Fruit fly (Drosophila melanogaster) whole organism, embryonic: ENCODE measurements around the gene Pgant35A.

Experiments used
- Bteb2 ChIP-seq: fragments of 200-800 bp; sonication (Bioruptor generic); optimal IDR thresholded peaks from 2 replicates; lab custom pipeline; 2016; ENCODE audit warnings: missing biosample characterization, missing genetic modification characterization
- CG10565 ChIP-seq: fragments of 200-800 bp; sonication (Bioruptor generic); optimal IDR thresholded peaks from 3 replicates; lab custom pipeline; 2016; ENCODE audit warnings: missing biosample characterization, mild to moderate bottlenecking, missing genetic modification characterization
- CG11695 ChIP-seq: fragments of 200-800 bp; sonication (Bioruptor generic); IDR thresholded peaks from 3 replicates; pipeline ENCODE4 v1.3.6; 2022; ENCODE audit warnings: missing biosample characterization, missing genetic modification characterization
- CG11696 ChIP-seq: fragments of 200-800 bp; sonication (Bioruptor generic); IDR thresholded peaks from 2 replicates; pipeline ENCODE4 v1.3.6; 2022; ENCODE audit warnings: missing biosample characterization, missing genetic modification characterization
- CG12071 ChIP-seq: fragments of 200-800 bp; sonication (Bioruptor generic); optimal IDR thresholded peaks from 3 replicates; lab custom pipeline; 2018; ENCODE audit warnings: missing biosample characterization, mild to moderate bottlenecking, missing genetic modification characterization
- CG12769 ChIP-seq: fragments of 200-800 bp; sonication (Bioruptor generic); optimal IDR thresholded peaks from 2 replicates; lab custom pipeline; 2019; ENCODE audit warnings: missing biosample characterization, mild to moderate bottlenecking, missing genetic modification characterization, moderate library complexity
- CG13296 ChIP-seq: fragments of 200-800 bp; sonication (Bioruptor generic); optimal IDR thresholded peaks from 3 replicates; lab custom pipeline; 2018; ENCODE audit warnings: missing biosample characterization, mild to moderate bottlenecking, missing genetic modification characterization
- CG14014 ChIP-seq: fragments of 200-800 bp; sonication (Bioruptor generic); IDR thresholded peaks from 2 replicates; pipeline ENCODE4 v1.3.6; 2022; ENCODE audit warnings: missing biosample characterization, missing genetic modification characterization
- CG16779 ChIP-seq: fragments of 200-800 bp; sonication (Bioruptor generic); IDR thresholded peaks from 2 replicates; pipeline ENCODE4 v1.3.6; 2022; ENCODE audit warnings: missing biosample characterization, missing genetic modification characterization
- CG16815 ChIP-seq: fragments of 200-800 bp; sonication (Bioruptor generic); optimal IDR thresholded peaks from 3 replicates; lab custom pipeline; 2017; ENCODE audit warnings: missing biosample characterization, mild to moderate bottlenecking, missing genetic modification characterization
- CG17385 ChIP-seq: fragments of 200-800 bp; sonication (Bioruptor generic); optimal IDR thresholded peaks from 3 replicates; lab custom pipeline; 2018; ENCODE audit warnings: missing biosample characterization, mild to moderate bottlenecking, missing genetic modification characterization
- CG18599 ChIP-seq: fragments of 200-800 bp; sonication (Bioruptor generic); optimal IDR thresholded peaks from 3 replicates; lab custom pipeline; 2017; ENCODE audit warnings: missing biosample characterization, missing genetic modification characterization, mild to moderate bottlenecking, moderate library complexity, missing genetic modification reagents
- CG32532 ChIP-seq: fragments of 200-800 bp; sonication (Bioruptor generic); IDR thresholded peaks from 2 replicates; pipeline ENCODE4 v1.3.6; 2022; ENCODE audit warnings: missing biosample characterization, missing genetic modification characterization
- CG4360 ChIP-seq: fragments of 200-800 bp; sonication (Bioruptor generic); IDR thresholded peaks from 2 replicates; pipeline ENCODE4 v1.3.6; 2022; ENCODE audit warnings: missing biosample characterization, missing genetic modification characterization
- CG6791 ChIP-seq: fragments of 200-800 bp; sonication (Bioruptor generic); IDR thresholded peaks from 3 replicates; pipeline ENCODE4 v1.3.6; 2022; ENCODE audit warnings: missing biosample characterization, missing genetic modification characterization; ENCODE audit not compliant: partially characterized antibody
- CG7271 ChIP-seq: fragments of 200-800 bp; sonication (Bioruptor generic); optimal IDR thresholded peaks from 2 replicates; lab custom pipeline; 2018; ENCODE audit warnings: missing biosample characterization, mild to moderate bottlenecking, missing genetic modification characterization, moderate library complexity
- CG7839 ChIP-seq: fragments of 200-800 bp; sonication (Bioruptor generic); optimal IDR thresholded peaks from 3 replicates; lab custom pipeline; 2018; ENCODE audit warnings: missing biosample characterization, mild to moderate bottlenecking, missing genetic modification characterization, moderate library complexity
- CG7963 ChIP-seq: fragments of 200-800 bp; sonication (Bioruptor generic); IDR thresholded peaks from 3 replicates; pipeline ENCODE4 v1.3.6; 2022; ENCODE audit warnings: missing biosample characterization, missing genetic modification characterization; ENCODE audit not compliant: partially characterized antibody
- CG7987 ChIP-seq: fragments of 200-800 bp; sonication (Bioruptor generic); optimal IDR thresholded peaks from 2 replicates; lab custom pipeline; 2018; ENCODE audit warnings: missing biosample characterization, mild to moderate bottlenecking, missing genetic modification characterization, moderate library complexity
- CG8281 ChIP-seq: fragments of 200-800 bp; sonication (Bioruptor generic); optimal IDR thresholded peaks from 2 replicates; lab custom pipeline; 2018; ENCODE audit warnings: missing biosample characterization, mild to moderate bottlenecking, missing genetic modification characterization, moderate library complexity
- CG8290 ChIP-seq, 3 experiments: fragments of 200-800 bp; sonication (Bioruptor generic); optimal IDR thresholded peaks; 2 replicates each; lab custom pipeline; 2016 to 2019; ENCODE audit warnings: missing biosample characterization in 3 of 3, missing genetic modification characterization in 3 of 3, mild to moderate bottlenecking in 2 of 3, moderate library complexity in 1 of 3
- Chrac-16 ChIP-seq: fragments of 200-800 bp; sonication (Bioruptor generic); optimal IDR thresholded peaks from 3 replicates; lab custom pipeline; 2016; ENCODE audit warnings: missing biosample characterization, missing genetic modification characterization
- Deaf1 ChIP-seq: fragments of 200-800 bp; optimal IDR thresholded peaks from 3 replicates; lab custom pipeline; 2019; ENCODE audit warnings: missing biosample characterization, mild to moderate bottlenecking, missing genetic modification characterization, moderate library complexity
- HHEX ChIP-seq: fragments of 200-800 bp; sonication (Bioruptor generic); optimal IDR thresholded peaks from 3 replicates; lab custom pipeline; 2017; ENCODE audit warnings: missing biosample characterization, mild to moderate bottlenecking, missing genetic modification characterization, missing genetic modification reagents
- HLHmδ ChIP-seq: fragments of 200-800 bp; sonication (Bioruptor generic); optimal IDR thresholded peaks from 2 replicates; lab custom pipeline; 2018; ENCODE audit warnings: missing biosample characterization, mild to moderate bottlenecking, missing genetic modification characterization, moderate library complexity
- Hr39 ChIP-seq: fragments of >200 bp; optimal IDR thresholded peaks from 2 replicates; lab custom pipeline; 2017
- Hr78 ChIP-seq, 2 experiments: fragments of 200-800 bp in 1 of 2; fragments of >200 bp in 1 of 2; sonication (Bioruptor generic) in 1 of 2; optimal IDR thresholded peaks; 2 replicates each; lab custom pipeline; 2017 to 2019; ENCODE audit warnings: missing biosample characterization in 2 of 2, missing genetic modification characterization in 2 of 2, mild to moderate bottlenecking in 1 of 2, moderate library complexity in 1 of 2
- MTF-1 ChIP-seq: fragments of 200-800 bp; sonication (Bioruptor generic); optimal IDR thresholded peaks from 2 replicates; lab custom pipeline; 2018; ENCODE audit warnings: missing biosample characterization, mild to moderate bottlenecking, missing genetic modification characterization, borderline replicate concordance
- Mrtf ChIP-seq: fragments of 200-800 bp; sonication (Bioruptor generic); IDR thresholded peaks from 3 replicates; pipeline ENCODE4 v1.3.6; 2022; ENCODE audit warnings: missing biosample characterization, missing genetic modification characterization
- Oaz ChIP-seq: fragments of 200-800 bp; sonication (Bioruptor generic); IDR thresholded peaks from 2 replicates; pipeline ENCODE4 v1.3.6; 2022; ENCODE audit warnings: missing biosample characterization, missing genetic modification characterization
- Stat92E ChIP-seq, 3 experiments: fragments of >200 bp in 2 of 3; fragments of 200-800 bp in 1 of 3; sonication (Bioruptor generic) in 1 of 3; optimal IDR thresholded peaks; 2 replicates each; lab custom pipeline; 2017 to 2019; ENCODE audit warnings: missing biosample characterization in 3 of 3, missing genetic modification characterization in 3 of 3, mild to moderate bottlenecking in 1 of 3, moderate library complexity in 1 of 3
- bowl ChIP-seq: fragments of 200-800 bp; sonication (Bioruptor generic); IDR thresholded peaks from 2 replicates; pipeline ENCODE4 v1.3.6; 2022; ENCODE audit warnings: missing biosample characterization, missing genetic modification characterization
- crc ChIP-seq: fragments of 200-800 bp; sonication (Bioruptor generic); optimal IDR thresholded peaks from 2 replicates; lab custom pipeline; 2016; ENCODE audit warnings: missing biosample characterization, missing genetic modification characterization
- cwo ChIP-seq: fragments of 200-800 bp; sonication (Bioruptor generic); optimal IDR thresholded peaks from 3 replicates; lab custom pipeline; 2017; ENCODE audit warnings: missing biosample characterization, missing genetic modification characterization, mild to moderate bottlenecking, moderate library complexity, missing genetic modification reagents
- dimm ChIP-seq: fragments of 200-800 bp; sonication (Bioruptor generic); IDR thresholded peaks from 2 replicates; pipeline ENCODE4 v1.3.6; 2022; ENCODE audit warnings: missing biosample characterization, missing genetic modification characterization
- dm ChIP-seq: fragments of 200-800 bp; sonication (Bioruptor generic); optimal IDR thresholded peaks from 3 replicates; lab custom pipeline; 2016; ENCODE audit warnings: missing biosample characterization, missing genetic modification characterization
- dmrt99B ChIP-seq: fragments of 200-800 bp; sonication (Bioruptor generic); optimal IDR thresholded peaks from 2 replicates; lab custom pipeline; 2018; ENCODE audit warnings: missing biosample characterization, mild to moderate bottlenecking, missing genetic modification characterization, moderate library complexity
- en ChIP-seq: fragments of 200-800 bp; sonication (Bioruptor generic); optimal IDR thresholded peaks from 2 replicates; lab custom pipeline; 2016; ENCODE audit warnings: missing biosample characterization, missing genetic modification characterization
- gcm ChIP-seq: fragments of 200-800 bp; sonication (Bioruptor generic); optimal IDR thresholded peaks from 2 replicates; lab custom pipeline; 2019; ENCODE audit warnings: missing biosample characterization, mild to moderate bottlenecking, missing genetic modification characterization, moderate library complexity
- hb ChIP-seq: fragments of 200-800 bp; sonication (Bioruptor generic); IDR thresholded peaks from 3 replicates; pipeline ENCODE4 v1.3.6; 2022; ENCODE audit warnings: missing biosample characterization, missing genetic modification characterization; ENCODE audit not compliant: partially characterized antibody
- lmd ChIP-seq: fragments of 200-800 bp; sonication (Bioruptor generic); IDR thresholded peaks from 2 replicates; pipeline ENCODE4 v1.3.6; 2022; ENCODE audit warnings: missing biosample characterization, missing genetic modification characterization
- mirr ChIP-seq: fragments of 200-800 bp; sonication (Bioruptor generic); optimal IDR thresholded peaks from 3 replicates; lab custom pipeline; 2018; ENCODE audit warnings: missing biosample characterization, mild to moderate bottlenecking, missing genetic modification characterization
- odd ChIP-seq: fragments of 200-800 bp; sonication (Bioruptor generic); optimal IDR thresholded peaks from 2 replicates; lab custom pipeline; 2017; ENCODE audit warnings: missing biosample characterization, mild to moderate bottlenecking, missing genetic modification characterization
- otp ChIP-seq: fragments of 200-800 bp; sonication (Bioruptor generic); IDR thresholded peaks from 3 replicates; pipeline ENCODE4, ENCODE4 v1.3.6; 2022; ENCODE audit warnings: missing biosample characterization, missing genetic modification characterization
- peb ChIP-seq: fragments of 200-800 bp; sonication (Bioruptor generic); IDR thresholded peaks from 2 replicates; pipeline ENCODE4 v1.3.6; 2022; ENCODE audit warnings: missing biosample characterization, missing genetic modification characterization
- ro ChIP-seq: fragments of 200-800 bp; sonication (Bioruptor generic); IDR thresholded peaks from 2 replicates; pipeline ENCODE4 v1.3.6; 2022; ENCODE audit warnings: missing biosample characterization, missing genetic modification characterization
- row ChIP-seq: fragments of 200-800 bp; sonication (Bioruptor generic); IDR thresholded peaks from 3 replicates; pipeline ENCODE4 v1.3.6; 2022; ENCODE audit warnings: missing biosample characterization, missing genetic modification characterization
- scrt ChIP-seq: fragments of 200-800 bp; sonication (Bioruptor generic); optimal IDR thresholded peaks from 2 replicates; lab custom pipeline; 2018; ENCODE audit warnings: missing biosample characterization, mild to moderate bottlenecking, missing genetic modification characterization, moderate library complexity
- tll ChIP-seq, 2 experiments: fragments of 200-800 bp in 1 of 2; fragments of >200 bp in 1 of 2; sonication (Bioruptor generic) in 1 of 2; optimal IDR thresholded peaks; 2 replicates each; lab custom pipeline; 2017 to 2019; ENCODE audit warnings: missing biosample characterization in 2 of 2, missing genetic modification characterization in 2 of 2, mild to moderate bottlenecking in 1 of 2, moderate library complexity in 1 of 2
- zen ChIP-seq: fragments of 200-800 bp; sonication (Bioruptor generic); optimal IDR thresholded peaks from 3 replicates; lab custom pipeline; 2018; ENCODE audit warnings: missing biosample characterization, mild to moderate bottlenecking, missing genetic modification characterization, moderate library complexity

Gene Pgant35A

dm6 chr2L:14396263-14396662 is 37.2 kb downstream of the Pgant35A start (continued):
- TF ChIP-seq Bteb2 (GFP tag; lab: Kevin White, UChicago) (no peak), CG32532 (GFP tag; lab: Robert Waterston, UW) (no peak), lmd (GFP tag; lab: Robert Waterston, UW) (no peak), CG11696 (GFP tag; lab: Robert Waterston, UW) (no peak), row (GFP tag; lab: Robert Waterston, UW) (no peak), hb (GFP tag; lab: Robert Waterston, UW) (no peak), dm (GFP tag; lab: Kevin White, UChicago) (no peak), CG16815 (GFP tag; lab: Kevin White, UChicago) (no peak), CG12769 (tag; lab: Kevin White, UChicago) (no peak), gcm (GFP tag; lab: Kevin White, UChicago) (no peak), odd (GFP tag; lab: Kevin White, UChicago) (no peak), otp (GFP tag; lab: Robert Waterston, UW) (0 out of 3 replicates have a peak, but pooled peaks have one; percentile 5), CG8290 (GFP tag; optimal IDR thresholded peaks at IDR 0.05; lab: Kevin White, UChicago) (no peak), CG8290 (tag; optimal IDR thresholded peaks at IDR 0.05; lab: Kevin White, UChicago) (no peak), CG14014 (GFP tag; lab: Robert Waterston, UW) (no peak), CG7271 (tag; lab: Kevin White, UChicago) (no peak), ro (GFP tag; lab: Robert Waterston, UW) (no peak), en (GFP tag; lab: Kevin White, UChicago) (no peak), CG6791 (GFP tag; lab: Robert Waterston, UW) (no peak), CG7839 (tag; lab: Kevin White, UChicago) (peak; percentile 4), Hr39 (lab: Kevin White, UChicago) (no peak), CG12071 (GFP tag; lab: Kevin White, UChicago) (peak; percentile 34), Mrtf (GFP tag; lab: Robert Waterston, UW) (no peak), MTF-1 (GFP tag; lab: Kevin White, UChicago) (peak; percentile 15), Deaf1 (no peak), peb (GFP tag; lab: Robert Waterston, UW) (no peak), CG17385 (GFP tag; lab: Kevin White, UChicago) (no peak), CG4360 (GFP tag; lab: Robert Waterston, UW) (peak; percentile 28; the same call in 1 of the 2 replicates), dmrt99B (tag; lab: Kevin White, UChicago) (peak; percentile 26), CG8281 (tag; lab: Kevin White, UChicago) (peak; percentile 16), cwo (no peak), Hr78 (GFP tag; optimal IDR thresholded peaks at IDR 0.05; lab: Kevin White, UChicago) (peak in 1 of 2 experiments; percentile 62), Stat92E (GFP tag; optimal IDR thresholded peaks at IDR 0.05; lab: Kevin White, UChicago) (peak in 1 of 3 experiments; percentile 35), CG11695 (0 out of 3 replicates have a peak, but pooled peaks have one; percentile 25), crc (GFP tag; lab: Kevin White, UChicago) (no peak), CG10565 (GFP tag; lab: Kevin White, UChicago) (no peak), bowl (no peak), scrt (no peak), CG7987 (no peak), CG7963 (GFP tag; lab: Robert Waterston, UW) (no peak), CG16779 (GFP tag; lab: Robert Waterston, UW) (no peak), CG13296 (GFP tag; lab: Kevin White, UChicago) (peak; percentile 2), dimm (GFP tag; lab: Robert Waterston, UW) (no peak), tll (GFP tag; optimal IDR thresholded peaks at IDR 0.05; lab: Kevin White, UChicago) (no peak), HHEX (no peak), HLHmδ (GFP tag; lab: Kevin White, UChicago) (no peak), CG18599 (peak; percentile 40), Chrac-16 (GFP tag; lab: Kevin White, UChicago) (no peak), mirr (GFP tag; lab: Kevin White, UChicago) (peak; percentile 46), Oaz (GFP tag; lab: Robert Waterston, UW) (no peak), zen (tag; lab: Kevin White, UChicago) (no peak)
